Worm (Caenorhabditis elegans): ENCODE results near the gene czw-1.

The czw-1 gene

DNA sequence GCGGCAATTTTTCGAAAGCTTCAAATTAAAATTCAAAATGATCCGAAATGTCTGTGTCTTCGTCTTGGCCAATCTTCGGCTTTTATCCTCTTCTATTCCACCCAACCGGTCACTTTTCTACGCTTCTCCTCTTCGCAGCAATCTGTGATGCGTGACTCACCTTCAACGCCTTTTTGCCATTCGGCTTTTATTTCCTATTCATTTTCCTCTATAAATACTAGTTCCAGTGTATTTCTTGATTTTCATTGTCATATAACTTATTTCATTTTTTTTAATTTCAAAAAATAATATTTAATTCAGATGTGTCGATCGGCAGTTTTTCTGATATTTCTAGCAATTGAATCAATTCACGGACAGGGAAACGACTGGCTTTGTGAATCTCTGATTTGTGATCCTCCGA is 26.5 kb downstream of the czw-1 start, which contains the start of gene C49H3.16:
Gene C49H3.16, plus strand, starts transcription at position 301 of the 400 bp plus-strand sequence.
- TF ChIP-seq mdl-1 (tag; optimal IDR thresholded peaks at IDR 0.05) (no peak), ama-1 (optimal IDR thresholded peaks at IDR 0.05) (no peak)

DNA sequence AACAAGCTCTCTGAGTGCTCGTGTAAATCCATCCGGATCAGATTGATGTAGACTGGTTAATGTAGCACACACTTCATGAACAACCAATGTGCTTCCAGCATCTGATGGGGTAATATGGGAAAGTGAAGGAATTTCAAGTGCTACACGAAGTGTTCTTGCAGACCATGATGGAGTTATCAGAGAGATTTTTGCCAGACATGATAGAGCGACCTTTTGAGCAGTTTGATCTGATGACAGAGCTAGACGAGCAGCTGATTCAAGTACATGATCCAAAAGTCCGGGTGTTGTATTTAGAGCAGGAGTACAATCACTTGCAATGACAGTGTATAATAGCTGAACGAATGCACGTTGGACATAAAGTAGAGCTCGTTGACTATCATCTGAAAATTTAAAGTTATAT is 28.7 kb downstream of the czw-1 start:
- TF ChIP-seq nhr-25 (tag; optimal IDR thresholded peaks at IDR 0.05) (no peak), ceh-9 (tag; optimal IDR thresholded peaks at IDR 0.05) (no peak), fos-1 (tag; optimal IDR thresholded peaks at IDR 0.05) (no peak), egl-27 (tag; optimal IDR thresholded peaks at IDR 0.05) (no peak), lin-15B (tag; optimal IDR thresholded peaks at IDR 0.05) (no peak)

DNA sequence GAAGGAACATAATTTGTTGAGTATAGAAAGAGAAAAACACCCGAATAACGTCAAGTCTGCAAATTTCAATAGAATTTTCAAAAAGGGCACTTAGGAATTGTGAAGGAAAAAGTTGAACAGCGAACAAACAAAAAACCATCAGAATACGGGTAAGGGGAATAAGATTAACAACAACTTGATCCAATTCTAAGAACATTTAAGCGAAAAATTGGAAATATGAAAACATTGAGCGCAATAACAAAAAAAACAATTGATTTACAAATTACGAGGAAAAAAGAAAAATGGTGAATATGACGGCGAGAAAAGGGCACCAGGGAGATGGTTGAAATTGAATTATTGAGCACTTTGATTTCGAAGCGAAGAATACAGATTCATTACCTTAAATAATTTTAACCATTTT is 29.7 kb downstream of the czw-1 start:
- TF ChIP-seq nhr-11 (tag; optimal IDR thresholded peaks at IDR 0.05) (no peak), eor-1 (tag; optimal IDR thresholded peaks at IDR 0.05) (no peak), fkh-10 (GFP tag; optimal IDR thresholded peaks at IDR 0.05) (no peak), nfya-1 (tag; optimal IDR thresholded peaks at IDR 0.05; ENCODE audit: insufficient read depth) (no peak), ceh-16 (tag; optimal IDR thresholded peaks at IDR 0.05) (no peak), nhr-76 (tag; optimal IDR thresholded peaks at IDR 0.05) (no peak), nhr-23 (tag; optimal IDR thresholded peaks at IDR 0.05) (no peak)

DNA sequence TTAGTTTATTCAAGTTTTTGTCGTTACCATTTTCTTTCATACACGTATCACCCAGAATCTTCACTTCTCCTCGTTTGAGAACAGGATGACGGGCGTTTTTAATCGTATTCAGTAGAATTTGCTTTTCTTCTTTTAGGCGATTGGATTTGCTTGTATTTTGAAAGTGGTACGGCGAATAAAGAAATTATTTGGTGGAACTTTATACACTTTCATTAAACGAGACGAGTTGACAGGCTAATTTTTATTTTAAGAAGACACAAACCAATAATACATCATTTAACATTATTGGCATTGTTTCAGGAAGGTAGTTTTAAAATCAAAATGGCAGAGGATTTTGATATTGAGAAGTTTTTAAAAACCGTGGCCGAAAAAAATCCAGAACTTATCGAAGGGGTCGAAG is 31.6 kb downstream of the czw-1 start, which contains the start of gene C49H3.4:
Gene C49H3.4, plus strand, starts transcription at position 301 of the 400 bp plus-strand sequence.
- TF ChIP-seq pqm-1 (tag; optimal IDR thresholded peaks at IDR 0.05) (no peak), egl-27 (tag; optimal IDR thresholded peaks at IDR 0.05) (no peak), hmg-11 (tag; optimal IDR thresholded peaks at IDR 0.05) (no peak), lin-15B (tag; optimal IDR thresholded peaks at IDR 0.05) (no peak), ceh-16 (tag; optimal IDR thresholded peaks at IDR 0.05) (no peak), R02D3.7 (tag; optimal IDR thresholded peaks at IDR 0.05) (no peak), nhr-12 (tag; optimal IDR thresholded peaks at IDR 0.05) (no peak), fos-1 (tag; optimal IDR thresholded peaks at IDR 0.05) (no peak), nhr-237 (tag; optimal IDR thresholded peaks at IDR 0.05) (no peak), ama-1 (optimal IDR thresholded peaks at IDR 0.05) (no peak), ztf-11 (tag; optimal IDR thresholded peaks at IDR 0.05) (no peak), lin-39 (tag; optimal IDR thresholded peaks at IDR 0.05) (no peak), pha-4 (tag; optimal IDR thresholded peaks at IDR 0.05) (no peak), fkh-10 (GFP tag; optimal IDR thresholded peaks at IDR 0.05) (no peak), egl-5 (tag; optimal IDR thresholded peaks at IDR 0.05) (no peak), unc-39 (tag; optimal IDR thresholded peaks at IDR 0.05) (no peak), jun-1 (tag; optimal IDR thresholded peaks at IDR 0.05) (no peak), nhr-11 (tag; optimal IDR thresholded peaks at IDR 0.05) (no peak), mdl-1 (tag; optimal IDR thresholded peaks at IDR 0.05) (no peak), ceh-9 (tag; optimal IDR thresholded peaks at IDR 0.05) (no peak)

DNA sequence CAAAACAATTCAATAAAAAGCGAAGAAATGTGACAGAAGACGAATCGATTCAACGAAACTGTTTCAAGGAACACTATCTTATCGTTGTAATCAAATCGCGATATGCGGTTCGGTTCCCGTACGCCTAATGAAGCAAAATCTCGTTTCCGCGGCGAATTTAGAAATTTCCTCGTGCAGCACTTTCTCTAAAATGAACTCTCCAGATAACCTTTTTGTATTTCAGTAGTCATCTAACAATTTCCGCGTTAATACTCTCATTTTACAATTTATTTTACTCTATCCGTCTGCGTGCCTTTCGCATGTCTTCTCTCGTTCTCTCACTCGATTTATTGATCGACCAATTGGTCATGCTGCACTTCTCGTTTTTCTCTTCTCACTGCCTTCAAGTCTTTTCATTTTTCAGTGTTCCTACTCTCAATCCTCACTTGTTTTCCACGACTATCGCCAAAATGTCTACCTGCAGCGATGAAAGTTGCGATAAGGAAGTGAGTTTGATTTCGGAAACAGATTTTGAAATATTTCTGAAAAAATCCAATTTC is 36.4 kb downstream of the czw-1 start, which contains the start of the genes npp-27 and ntl-4:
Gene npp-27, minus strand, starts transcription at position 51 of the 539 bp plus-strand sequence.
Gene ntl-4, plus strand, starts transcription at position 379 of the 539 bp plus-strand sequence.
- TF ChIP-seq nhr-25 (tag; optimal IDR thresholded peaks at IDR 0.05): no peak
- peak; percentile 25 for TF ChIP-seq pha-4 (tag; optimal IDR thresholded peaks at IDR 0.05)
- peak; percentile 76 for TF ChIP-seq egl-5 (tag; optimal IDR thresholded peaks at IDR 0.05)
- TF ChIP-seq nfya-1 (tag; optimal IDR thresholded peaks at IDR 0.05; ENCODE audit: insufficient read depth): peak; percentile 36
- TF ChIP-seq ama-1 (optimal IDR thresholded peaks at IDR 0.05): peak; percentile 83
- no peak for TF ChIP-seq fkh-2 (tag; optimal IDR thresholded peaks at IDR 0.05)
- peak; percentile 58 for TF ChIP-seq ceh-28 (tag; optimal IDR thresholded peaks at IDR 0.05)

DNA sequence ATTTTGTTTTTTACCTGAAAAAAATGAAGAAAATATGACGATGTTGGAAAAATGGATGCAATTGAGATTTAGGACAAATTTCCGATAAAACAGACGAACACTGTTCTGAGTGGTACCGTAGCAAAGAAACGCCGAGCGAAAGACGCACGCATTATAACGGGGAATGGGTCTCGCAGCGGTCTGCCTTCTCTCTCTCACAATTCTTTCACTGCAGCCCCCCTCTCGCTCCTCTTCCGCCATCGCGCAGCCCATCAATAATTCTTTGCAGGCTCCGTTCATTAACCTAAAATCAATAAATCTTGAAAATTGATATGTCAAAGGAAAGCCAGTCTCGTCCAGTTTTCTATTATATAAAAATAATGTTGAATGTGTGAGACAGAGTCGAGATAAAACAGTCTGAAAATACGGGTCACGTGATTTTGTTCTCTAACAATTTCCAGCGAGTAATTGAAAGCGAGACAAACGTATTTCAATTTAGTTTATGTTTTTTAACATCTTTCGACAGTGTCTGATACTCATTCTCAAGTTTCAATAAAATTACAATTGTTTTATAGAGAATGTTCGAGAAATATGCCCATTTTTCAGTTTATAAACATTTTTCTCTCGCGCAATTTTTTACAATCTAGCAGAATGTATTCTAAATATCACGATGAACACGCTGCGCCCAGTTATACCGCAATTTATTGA is 37.0 kb downstream of the czw-1 start:
- TF ChIP-seq lin-15B (tag; optimal IDR thresholded peaks at IDR 0.05) (peak; percentile 1), skn-1 (tag; optimal IDR thresholded peaks at IDR 0.05) (no peak), pqm-1 (tag; optimal IDR thresholded peaks at IDR 0.05) (no peak), pha-4 (tag; optimal IDR thresholded peaks at IDR 0.05) (peak; percentile 35), elt-2 (tag; optimal IDR thresholded peaks at IDR 0.05) (peak; percentile 22), fos-1 (tag; optimal IDR thresholded peaks at IDR 0.05) (no peak), ama-1 (optimal IDR thresholded peaks at IDR 0.05) (peak; percentile 22), fkh-2 (tag; optimal IDR thresholded peaks at IDR 0.05) (no peak), unc-62 (GFP tag; optimal IDR thresholded peaks at IDR 0.05) (no peak), hmg-11 (tag; optimal IDR thresholded peaks at IDR 0.05) (peak; percentile 28), lin-39 (tag; optimal IDR thresholded peaks at IDR 0.05) (peak; percentile 73), sea-2 (GFP tag; optimal IDR thresholded peaks at IDR 0.05) (no peak), nfya-1 (tag; optimal IDR thresholded peaks at IDR 0.05; ENCODE audit: insufficient read depth) (peak; percentile 35)

Measured in whole organism, L3 larva.